Worm (Caenorhabditis elegans): ENCODE data around the gene Y51B9A.6.

- TF ChIP-seq ceh-8 (GFP tag; optimal IDR thresholded peaks at IDR 0.05), result no peak
- no peak for TF ChIP-seq lin-13 (GFP tag; optimal IDR thresholded peaks at IDR 0.05)
- no peak for TF ChIP-seq nhr-12 (tag; optimal IDR thresholded peaks at IDR 0.05)
- no peak for TF ChIP-seq pag-3 (tag; optimal IDR thresholded peaks at IDR 0.05; ENCODE audit: borderline replicate concordance, insufficient read depth)
- no peak for TF ChIP-seq mab-9 (GFP tag; IDR thresholded peaks at IDR 0.05)
- no peak for TF ChIP-seq unc-86 (tag; optimal IDR thresholded peaks at IDR 0.05)
- TF ChIP-seq nhr-77 (tag; optimal IDR thresholded peaks at IDR 0.05), result no peak
- TF ChIP-seq efl-3 (GFP tag; optimal IDR thresholded peaks at IDR 0.05), result no peak
These were observed 35.9 kb upstream of the Y51B9A.6 start for ce11 chrII:9438853-9439252.

All from whole organism, L1 larva.